Fruit fly (Drosophila melanogaster) whole organism, prepupa: ENCODE measurements around the gene Atxn7.
A peak's percentile ranks its signal among the peaks of the same experiment; 100 is the strongest.

Experiments
- Blimp-1 ChIP-seq: fragments of 200-800 bp; sonication (Bioruptor generic); optimal IDR thresholded peaks from 3 replicates; lab custom pipeline; 2017; ENCODE audit warnings: missing biosample characterization, missing genetic modification characterization, mild to moderate bottlenecking, moderate library complexity, missing genetic modification reagents
- CG10631 ChIP-seq: fragments of 200-800 bp; sonication (Bioruptor generic); optimal IDR thresholded peaks from 2 replicates; lab custom pipeline; 2016; ENCODE audit warnings: missing biosample characterization, missing genetic modification characterization
- CG10669 ChIP-seq: fragments of 200-800 bp; sonication (Bioruptor generic); optimal IDR thresholded peaks from 3 replicates; lab custom pipeline; 2018; ENCODE audit warnings: missing biosample characterization, mild to moderate bottlenecking, missing genetic modification characterization, moderate library complexity
- CG11762 ChIP-seq: fragments of 200-800 bp; sonication (Bioruptor generic); optimal IDR thresholded peaks from 3 replicates; lab custom pipeline; 2016; ENCODE audit warnings: missing biosample characterization, missing genetic modification characterization; ENCODE audit not compliant: insufficient read depth
- CG15336 ChIP-seq: fragments of 200-800 bp; sonication (Bioruptor generic); IDR thresholded peaks from 2 replicates; pipeline ENCODE4 v1.3.6; 2022; ENCODE audit warnings: missing biosample characterization, missing genetic modification characterization
- CG3032 ChIP-seq: fragments of 200-800 bp; optimal IDR thresholded peaks from 2 replicates; lab custom pipeline; 2019; ENCODE audit warnings: missing biosample characterization, mild to moderate bottlenecking, missing genetic modification characterization, moderate library complexity
- CG31627 ChIP-seq: fragments of 200-800 bp; sonication (Bioruptor generic); optimal IDR thresholded peaks from 3 replicates; lab custom pipeline; 2016; ENCODE audit warnings: missing biosample characterization, missing genetic modification characterization
- CG32006 ChIP-seq: fragments of 200-800 bp; sonication (Bioruptor generic); optimal IDR thresholded peaks from 3 replicates; lab custom pipeline; 2017; ENCODE audit warnings: missing biosample characterization, mild to moderate bottlenecking, missing genetic modification characterization
- CG34406 ChIP-seq: fragments of 200-800 bp; sonication (Bioruptor generic); optimal IDR thresholded peaks from 3 replicates; lab custom pipeline; 2016; ENCODE audit warnings: missing biosample characterization, missing genetic modification characterization
- CG3919 ChIP-seq: fragments of 200-800 bp; sonication (Bioruptor generic); optimal IDR thresholded peaks from 3 replicates; lab custom pipeline; 2016; ENCODE audit warnings: missing biosample characterization, missing genetic modification characterization
- CG4318 ChIP-seq: fragments of 200-800 bp; sonication (Bioruptor generic); optimal IDR thresholded peaks from 3 replicates; lab custom pipeline; 2017; ENCODE audit warnings: missing biosample characterization, mild to moderate bottlenecking, missing genetic modification characterization
- CG6163 ChIP-seq: fragments of 200-800 bp; sonication (Bioruptor generic); IDR thresholded peaks from 3 replicates; pipeline ENCODE4 v1.3.6; 2022; ENCODE audit warnings: missing biosample characterization, missing genetic modification characterization
- CG6792 ChIP-seq: fragments of 200-800 bp; sonication (Bioruptor generic); optimal IDR thresholded peaks from 3 replicates; lab custom pipeline; 2016; ENCODE audit warnings: missing biosample characterization, missing genetic modification characterization
- CG6808 ChIP-seq: fragments of 200-800 bp; sonication (Bioruptor generic); optimal IDR thresholded peaks from 3 replicates; lab custom pipeline; 2017; ENCODE audit warnings: missing biosample characterization, missing genetic modification characterization, mild to moderate bottlenecking, moderate library complexity, missing genetic modification reagents
- CG8119 ChIP-seq: fragments of 200-800 bp; sonication (Bioruptor generic); IDR thresholded peaks from 3 replicates; pipeline ENCODE4 v1.3.6; 2022; ENCODE audit warnings: missing biosample characterization, missing genetic modification characterization
- CG8319 ChIP-seq: fragments of 200-800 bp; sonication (Bioruptor generic); optimal IDR thresholded peaks from 3 replicates; lab custom pipeline; 2016; ENCODE audit warnings: missing biosample characterization, missing genetic modification characterization
- CG8632 ChIP-seq: fragments of 200-800 bp; sonication (Bioruptor generic); optimal IDR thresholded peaks from 3 replicates; lab custom pipeline; 2016; ENCODE audit warnings: missing biosample characterization, missing genetic modification characterization
- Eip75B ChIP-seq: fragments of 200-800 bp; sonication (Bioruptor generic); optimal IDR thresholded peaks from 3 replicates; lab custom pipeline; 2016; ENCODE audit warnings: missing biosample characterization, missing genetic modification characterization
- Eip78C ChIP-seq: fragments of 200-800 bp; sonication (Bioruptor generic); peaks from one replicate; lab custom pipeline; 2016; ENCODE audit warnings: missing biosample characterization, missing genetic modification characterization
- Eip93F ChIP-seq: fragments of 200-800 bp; sonication (Bioruptor generic); optimal IDR thresholded peaks from 2 replicates; lab custom pipeline; 2016; ENCODE audit warnings: missing biosample characterization, mild to moderate bottlenecking, missing genetic modification characterization
- Ets96B ChIP-seq: fragments of 200-800 bp; optimal IDR thresholded peaks from 2 replicates; lab custom pipeline; 2019; ENCODE audit warnings: missing biosample characterization, mild to moderate bottlenecking, missing genetic modification characterization, moderate library complexity
- Hr38 ChIP-seq: sonication (Bioruptor generic); optimal IDR thresholded peaks from 2 replicates; lab custom pipeline; 2016; ENCODE audit warnings: missing biosample characterization, missing genetic modification characterization
- Hr39 ChIP-seq: fragments of 200-800 bp; sonication (Bioruptor generic); optimal IDR thresholded peaks from 2 replicates; lab custom pipeline; 2016; ENCODE audit warnings: missing biosample characterization, missing genetic modification characterization
- Hr4 ChIP-seq: fragments of 200-800 bp; sonication (Bioruptor generic); optimal IDR thresholded peaks from 3 replicates; lab custom pipeline; 2016; ENCODE audit warnings: missing biosample characterization, missing genetic modification characterization
- Met ChIP-seq: fragments of 200-800 bp; sonication (Bioruptor generic); optimal IDR thresholded peaks from 3 replicates; lab custom pipeline; 2016; ENCODE audit warnings: missing biosample characterization, missing genetic modification characterization
- OdsH ChIP-seq: fragments of 200-800 bp; sonication (Bioruptor generic); optimal IDR thresholded peaks from 3 replicates; lab custom pipeline; 2016; ENCODE audit warnings: missing biosample characterization, missing genetic modification characterization
- Smox ChIP-seq: fragments of 200-800 bp; sonication (Bioruptor generic); optimal IDR thresholded peaks from 3 replicates; lab custom pipeline; 2016; ENCODE audit warnings: missing biosample characterization, missing genetic modification characterization
- Sox15 ChIP-seq: fragments of 200-800 bp; sonication (Bioruptor generic); optimal IDR thresholded peaks from 3 replicates; lab custom pipeline; 2016; ENCODE audit warnings: missing biosample characterization, missing genetic modification characterization
- achi ChIP-seq: fragments of 200-800 bp; sonication (Bioruptor generic); optimal IDR thresholded peaks from 3 replicates; lab custom pipeline; 2016; ENCODE audit warnings: missing biosample characterization, missing genetic modification characterization
- acj6 ChIP-seq: fragments of 200-800 bp; sonication (Bioruptor generic); optimal IDR thresholded peaks from 3 replicates; lab custom pipeline; 2016; ENCODE audit warnings: missing biosample characterization, missing genetic modification characterization
- cyc ChIP-seq: fragments of 200-800 bp; sonication (Bioruptor generic); optimal IDR thresholded peaks from 3 replicates; lab custom pipeline; 2016; ENCODE audit warnings: missing biosample characterization, missing genetic modification characterization
- dac ChIP-seq: fragments of 200-800 bp; sonication (Bioruptor generic); optimal IDR thresholded peaks from 2 replicates; lab custom pipeline; 2017; ENCODE audit warnings: missing biosample characterization, mild to moderate bottlenecking, missing genetic modification characterization
- eg ChIP-seq: fragments of 200-800 bp; sonication (Bioruptor generic); IDR thresholded peaks from 3 replicates; pipeline ENCODE4 v1.3.6; 2022; ENCODE audit warnings: missing biosample characterization, missing genetic modification characterization
- esn ChIP-seq: fragments of 200-800 bp; sonication (Bioruptor generic); optimal IDR thresholded peaks from 2 replicates; lab custom pipeline; 2016; ENCODE audit warnings: missing biosample characterization, mild to moderate bottlenecking, missing genetic modification characterization, moderate library complexity
- fd59A ChIP-seq: fragments of 200-800 bp; sonication (Bioruptor generic); optimal IDR thresholded peaks from 2 replicates; lab custom pipeline; 2017; ENCODE audit warnings: missing biosample characterization, mild to moderate bottlenecking, missing genetic modification characterization, missing genetic modification reagents
- fd85E ChIP-seq: fragments of 200-800 bp; sonication (Bioruptor generic); optimal IDR thresholded peaks from 3 replicates; lab custom pipeline; 2016; ENCODE audit warnings: missing biosample characterization, missing genetic modification characterization
- fkh ChIP-seq: fragments of 200-800 bp; sonication (Bioruptor generic); optimal IDR thresholded peaks from 3 replicates; lab custom pipeline; 2017; ENCODE audit warnings: missing biosample characterization, mild to moderate bottlenecking, missing genetic modification characterization, moderate library complexity
- lz ChIP-seq: fragments of 200-800 bp; sonication (Bioruptor generic); optimal IDR thresholded peaks from 3 replicates; lab custom pipeline; 2016; ENCODE audit warnings: missing biosample characterization, missing genetic modification characterization
- pdm3 ChIP-seq: fragments of 200-800 bp; sonication (Bioruptor generic); optimal IDR thresholded peaks from 3 replicates; lab custom pipeline; 2016; ENCODE audit warnings: missing biosample characterization, missing genetic modification characterization
- salr ChIP-seq, 2 experiments: fragments of 200-800 bp; sonication (Bioruptor generic); optimal IDR thresholded peaks; 3 replicates each; lab custom pipeline; 2016 to 2018; ENCODE audit warnings: missing biosample characterization in 2 of 2, missing genetic modification characterization in 2 of 2, mild to moderate bottlenecking in 1 of 2
- spab ChIP-seq: fragments of 200-800 bp; sonication (Bioruptor generic); optimal IDR thresholded peaks from 2 replicates; lab custom pipeline; 2017; ENCODE audit warnings: missing biosample characterization, mild to moderate bottlenecking, missing genetic modification characterization, missing genetic modification reagents
- ss ChIP-seq, 2 experiments: fragments of 200-800 bp; sonication (Bioruptor generic); optimal IDR thresholded peaks; 2 replicates in 1 of 2; 3 replicates in 1 of 2; lab custom pipeline; 2017 to 2018; ENCODE audit warnings: mild to moderate bottlenecking in 2 of 2, missing biosample characterization in 2 of 2, missing genetic modification characterization in 2 of 2, moderate library complexity in 1 of 2
- svp ChIP-seq: fragments of 200-800 bp; sonication (Bioruptor generic); peaks from one replicate; lab custom pipeline; 2016; ENCODE audit warnings: missing biosample characterization, missing genetic modification characterization
- topi ChIP-seq: fragments of 200-800 bp; sonication (Bioruptor generic); optimal IDR thresholded peaks from 3 replicates; lab custom pipeline; 2016; ENCODE audit warnings: missing biosample characterization, missing genetic modification characterization
- vri ChIP-seq: fragments of 200-800 bp; sonication (Bioruptor generic); optimal IDR thresholded peaks from 3 replicates; lab custom pipeline; 2016; ENCODE audit warnings: missing biosample characterization, mild to moderate bottlenecking, missing genetic modification characterization

Atxn7 gene

dm6 chr2L:2365077-2365651 is 10.5 kb upstream of the Atxn7 start, which contains the start of the genes Rab5 and Axud1 (continued):
- TF ChIP-seq Hr39 (GFP tag; lab: Kevin White, UChicago) (no peak), CG8632 (GFP tag; lab: Kevin White, UChicago) (no peak), CG3919 (GFP tag; lab: Kevin White, UChicago) (peak; percentile 6), topi (GFP tag; lab: Kevin White, UChicago) (no peak), Eip78C (GFP tag; lab: Kevin White, UChicago) (peak; percentile 55), CG10631 (GFP tag; lab: Kevin White, UChicago) (no peak), fkh (GFP tag; lab: Kevin White, UChicago) (peak; percentile 17), CG8319 (GFP tag; lab: Kevin White, UChicago) (no peak), Eip93F (GFP tag; lab: Kevin White, UChicago) (no peak), CG6163 (GFP tag; lab: Robert Waterston, UW) (peak; percentile 56; the same call in 2 of the 3 replicates), lz (GFP tag; lab: Kevin White, UChicago) (no peak), Eip75B (GFP tag; lab: Kevin White, UChicago) (no peak), pdm3 (GFP tag; lab: Kevin White, UChicago) (no peak), fd59A (no peak), CG4318 (GFP tag; lab: Kevin White, UChicago) (no peak), Hr4 (no peak), CG31627 (no peak), ss (GFP tag; optimal IDR thresholded peaks at IDR 0.05; lab: Kevin White, UChicago) (peak; percentile 5 to 10), Blimp-1 (GFP tag; lab: Kevin White, UChicago) (no peak), dac (GFP tag; lab: Kevin White, UChicago) (no peak), OdsH (no peak), fd85E (GFP tag; lab: Kevin White, UChicago) (no peak), Hr38 (no peak), CG3032 (no peak)

dm6 chr2L:2365655-2366214 is 9.9 kb upstream of the Atxn7 start:
- TF ChIP-seq CG15336 (GFP tag; lab: Robert Waterston, UW) (peak; percentile 34), CG8632 (GFP tag; lab: Kevin White, UChicago) (peak; percentile 54), eg (GFP tag; lab: Robert Waterston, UW) (peak; percentile 35; the same call in 1 of the 3 replicates), OdsH (peak; percentile 40), topi (GFP tag; lab: Kevin White, UChicago) (peak; percentile 31), CG3032 (peak; percentile 6), CG32006 (GFP tag; lab: Kevin White, UChicago) (peak; percentile 42), CG6163 (GFP tag; lab: Robert Waterston, UW) (no peak), esn (GFP tag; lab: Kevin White, UChicago) (peak; percentile 20), fkh (GFP tag; lab: Kevin White, UChicago) (no peak), CG8119 (peak; percentile 30; the same call in 1 of the 3 replicates), acj6 (peak; percentile 45), Smox (GFP tag; lab: Kevin White, UChicago) (peak; percentile 22), CG34406 (peak; percentile 5), lz (GFP tag; lab: Kevin White, UChicago) (peak; percentile 41), Blimp-1 (GFP tag; lab: Kevin White, UChicago) (no peak), spab (GFP tag; lab: Kevin White, UChicago) (peak; percentile 39), pdm3 (GFP tag; lab: Kevin White, UChicago) (peak; percentile 39), Hr39 (GFP tag; lab: Kevin White, UChicago) (peak; percentile 20), CG6808 (GFP tag; lab: Kevin White, UChicago) (peak; percentile 16), Eip75B (GFP tag; lab: Kevin White, UChicago) (no peak), CG31627 (peak; percentile 34), CG10669 (GFP tag; lab: Kevin White, UChicago) (peak; percentile 42), Hr4 (peak; percentile 37), Sox15 (GFP tag; lab: Kevin White, UChicago) (no peak), Ets96B (peak; percentile 41), Hr38 (no peak), achi (GFP tag; lab: Kevin White, UChicago) (peak; percentile 47), Met (GFP tag; lab: Kevin White, UChicago) (peak; percentile 50), CG10631 (GFP tag; lab: Kevin White, UChicago) (peak; percentile 2), Eip93F (GFP tag; lab: Kevin White, UChicago) (no peak), salr (GFP tag; optimal IDR thresholded peaks at IDR 0.05; lab: Kevin White, UChicago) (peak in 1 of 2 experiments; percentile 35), CG11762 (GFP tag; lab: Kevin White, UChicago) (peak; percentile 16), cyc (GFP tag; lab: Kevin White, UChicago) (peak; percentile 14), vri (GFP tag; lab: Kevin White, UChicago) (no peak), Eip78C (GFP tag; lab: Kevin White, UChicago) (peak; percentile 86), CG6792 (GFP tag; lab: Kevin White, UChicago) (peak; percentile 25), svp (GFP tag; lab: Kevin White, UChicago) (peak; percentile 65)
